Fruit fly (Drosophila melanogaster) whole organism, embryonic: ENCODE results near the gene CG6048.

Experiments
- B-H1 ChIP-seq: fragments of 200-800 bp; sonication (Bioruptor generic); IDR thresholded peaks from 3 replicates; pipeline ENCODE4 v1.3.6; 2022; ENCODE audit warnings: missing biosample characterization, missing genetic modification characterization
- CG10209 ChIP-seq: fragments of 200-800 bp; sonication (Bioruptor generic); optimal IDR thresholded peaks from 3 replicates; lab custom pipeline; 2017; ENCODE audit warnings: missing biosample characterization, mild to moderate bottlenecking, missing genetic modification characterization, missing genetic modification reagents
- CG1024 ChIP-seq: fragments of 200-800 bp; sonication (Bioruptor generic); IDR thresholded peaks from 2 replicates; pipeline ENCODE4 v1.3.6; 2022; ENCODE audit warnings: missing biosample characterization, missing genetic modification characterization
- CG10267 ChIP-seq: fragments of 200-800 bp; sonication (Bioruptor generic); optimal IDR thresholded peaks from 2 replicates; lab custom pipeline; 2018; ENCODE audit warnings: missing biosample characterization, mild to moderate bottlenecking, missing genetic modification characterization, moderate library complexity
- CG10321 ChIP-seq: fragments of 200-800 bp; sonication (Bioruptor generic); IDR thresholded peaks from 2 replicates; pipeline ENCODE4 v1.3.6; 2022; ENCODE audit warnings: missing biosample characterization, missing genetic modification characterization
- CG11696 ChIP-seq: fragments of 200-800 bp; sonication (Bioruptor generic); IDR thresholded peaks from 2 replicates; pipeline ENCODE4 v1.3.6; 2022; ENCODE audit warnings: missing biosample characterization, missing genetic modification characterization
- CG14710 ChIP-seq: fragments of 200-800 bp; sonication (Bioruptor generic); optimal IDR thresholded peaks from 3 replicates; lab custom pipeline; 2019; ENCODE audit warnings: missing biosample characterization, mild to moderate bottlenecking, missing genetic modification characterization, moderate library complexity
- CG1529 ChIP-seq: fragments of 200-800 bp; sonication (Bioruptor generic); optimal IDR thresholded peaks from 3 replicates; lab custom pipeline; 2018; ENCODE audit warnings: missing biosample characterization, missing genetic modification characterization
- CG1603 ChIP-seq: fragments of 200-800 bp; sonication (Bioruptor generic); optimal IDR thresholded peaks from 2 replicates; lab custom pipeline; 2019; ENCODE audit warnings: missing biosample characterization, mild to moderate bottlenecking, missing genetic modification characterization, moderate library complexity
- CG17568 ChIP-seq: fragments of 200-800 bp; sonication (Bioruptor generic); optimal IDR thresholded peaks from 2 replicates; lab custom pipeline; 2018; ENCODE audit warnings: missing biosample characterization, mild to moderate bottlenecking, missing genetic modification characterization, moderate library complexity
- CG17612 ChIP-seq: fragments of 200-800 bp; sonication (Bioruptor generic); IDR thresholded peaks from 2 replicates; pipeline ENCODE4 v1.3.6; 2022; ENCODE audit warnings: missing biosample characterization, missing genetic modification characterization
- CG18599 ChIP-seq: fragments of 200-800 bp; sonication (Bioruptor generic); optimal IDR thresholded peaks from 3 replicates; lab custom pipeline; 2017; ENCODE audit warnings: missing biosample characterization, missing genetic modification characterization, mild to moderate bottlenecking, moderate library complexity, missing genetic modification reagents
- CG2116 ChIP-seq: fragments of 200-800 bp; sonication (Bioruptor generic); optimal IDR thresholded peaks from 3 replicates; lab custom pipeline; 2018; ENCODE audit warnings: missing biosample characterization, mild to moderate bottlenecking, missing genetic modification characterization
- CG32772 ChIP-seq: fragments of 200-800 bp; sonication (Bioruptor generic); IDR thresholded peaks from 2 replicates; pipeline ENCODE4 v1.3.6; 2022; ENCODE audit warnings: missing biosample characterization, missing genetic modification characterization
- CG4328 ChIP-seq: fragments of 200-800 bp; sonication (Bioruptor generic); optimal IDR thresholded peaks from 3 replicates; lab custom pipeline; 2017; ENCODE audit warnings: missing biosample characterization, missing genetic modification reagents, missing genetic modification characterization
- CG5180 ChIP-seq: fragments of 200-800 bp; sonication (Bioruptor generic); optimal IDR thresholded peaks from 3 replicates; lab custom pipeline; 2017; ENCODE audit warnings: missing biosample characterization, missing genetic modification characterization, mild to moderate bottlenecking, moderate library complexity, missing genetic modification reagents
- CG6791 ChIP-seq: fragments of 200-800 bp; sonication (Bioruptor generic); IDR thresholded peaks from 3 replicates; pipeline ENCODE4 v1.3.6; 2022; ENCODE audit warnings: missing biosample characterization, missing genetic modification characterization; ENCODE audit not compliant: partially characterized antibody
- CG7372 ChIP-seq: fragments of 200-800 bp; sonication (Bioruptor generic); IDR thresholded peaks from 2 replicates; pipeline ENCODE4 v1.3.6; 2022; ENCODE audit warnings: missing biosample characterization, missing genetic modification characterization
- CG7928 ChIP-seq: fragments of 200-800 bp; sonication (Bioruptor generic); optimal IDR thresholded peaks from 2 replicates; lab custom pipeline; 2017; ENCODE audit warnings: missing biosample characterization, mild to moderate bottlenecking, missing genetic modification characterization
- CG8388 ChIP-seq: fragments of 200-800 bp; sonication (Bioruptor generic); optimal IDR thresholded peaks from 2 replicates; lab custom pipeline; 2019; ENCODE audit warnings: missing biosample characterization, mild to moderate bottlenecking, missing genetic modification characterization, moderate library complexity
- CG8924 ChIP-seq: fragments of 200-800 bp; optimal IDR thresholded peaks from 3 replicates; lab custom pipeline; 2019; ENCODE audit warnings: missing biosample characterization, mild to moderate bottlenecking, missing genetic modification characterization, moderate library complexity
- CTCF ChIP-seq: fragments of 200-800 bp; sonication (Bioruptor generic); optimal IDR thresholded peaks from 2 replicates; lab custom pipeline; 2017; ENCODE audit warnings: missing biosample characterization, mild to moderate bottlenecking, missing genetic modification characterization, moderate library complexity
- Drgx ChIP-seq: fragments of 200-800 bp; sonication (Bioruptor generic); IDR thresholded peaks from 2 replicates; pipeline ENCODE4 v1.3.6; 2022; ENCODE audit warnings: missing biosample characterization, missing genetic modification characterization
- HHEX ChIP-seq: fragments of 200-800 bp; sonication (Bioruptor generic); optimal IDR thresholded peaks from 3 replicates; lab custom pipeline; 2017; ENCODE audit warnings: missing biosample characterization, mild to moderate bottlenecking, missing genetic modification characterization, missing genetic modification reagents
- Hey ChIP-seq: fragments of 200-800 bp; sonication (Bioruptor generic); optimal IDR thresholded peaks from 3 replicates; lab custom pipeline; 2018; ENCODE audit warnings: missing biosample characterization, mild to moderate bottlenecking, missing genetic modification characterization
- Hmx ChIP-seq: fragments of 200-800 bp; sonication (Bioruptor generic); optimal IDR thresholded peaks from 2 replicates; lab custom pipeline; 2016; ENCODE audit warnings: missing biosample characterization, missing genetic modification characterization
- Hsf ChIP-seq: fragments of 200-800 bp; sonication (Bioruptor generic); optimal IDR thresholded peaks from 3 replicates; lab custom pipeline; 2016; ENCODE audit warnings: missing biosample characterization, missing genetic modification characterization
- MTF-1 ChIP-seq: fragments of 200-800 bp; sonication (Bioruptor generic); optimal IDR thresholded peaks from 2 replicates; lab custom pipeline; 2018; ENCODE audit warnings: missing biosample characterization, mild to moderate bottlenecking, missing genetic modification characterization, borderline replicate concordance
- Nf-YB ChIP-seq: fragments of 200-800 bp; sonication (Bioruptor generic); optimal IDR thresholded peaks from 3 replicates; lab custom pipeline; 2019; ENCODE audit warnings: missing biosample characterization, mild to moderate bottlenecking, missing genetic modification characterization, moderate library complexity
- Oaz ChIP-seq: fragments of 200-800 bp; sonication (Bioruptor generic); IDR thresholded peaks from 2 replicates; pipeline ENCODE4 v1.3.6; 2022; ENCODE audit warnings: missing biosample characterization, missing genetic modification characterization
- Oli ChIP-seq: fragments of 200-800 bp; sonication (Bioruptor generic); optimal IDR thresholded peaks from 2 replicates; lab custom pipeline; 2018; ENCODE audit warnings: missing biosample characterization, mild to moderate bottlenecking, missing genetic modification characterization, moderate library complexity
- Pdp1 ChIP-seq, 2 experiments: fragments of 200-800 bp; sonication (Bioruptor generic); optimal IDR thresholded peaks; 3 replicates each; lab custom pipeline; 2016; ENCODE audit warnings: missing biosample characterization in 2 of 2, missing genetic modification characterization in 2 of 2, mild to moderate bottlenecking in 1 of 2, moderate library complexity in 1 of 2
- Spps ChIP-seq: fragments of 200-800 bp; sonication (Bioruptor generic); optimal IDR thresholded peaks from 2 replicates; lab custom pipeline; 2018; ENCODE audit warnings: missing biosample characterization, mild to moderate bottlenecking, missing genetic modification characterization
- Ssrp ChIP-seq: fragments of 200-800 bp; sonication (Bioruptor generic); optimal IDR thresholded peaks from 2 replicates; lab custom pipeline; 2018; ENCODE audit warnings: missing biosample characterization, mild to moderate bottlenecking, missing genetic modification characterization, moderate library complexity
- TFAM ChIP-seq: fragments of 200-800 bp; sonication (Bioruptor generic); optimal IDR thresholded peaks from 2 replicates; lab custom pipeline; 2017; ENCODE audit warnings: missing biosample characterization, missing genetic modification characterization, inconsistent platforms
- ap ChIP-seq: fragments of 200-800 bp; sonication (Bioruptor generic); IDR thresholded peaks from 2 replicates; pipeline ENCODE4 v1.3.6; 2022; ENCODE audit warnings: missing biosample characterization, missing genetic modification characterization
- crol ChIP-seq: fragments of 200-800 bp; sonication (Bioruptor generic); IDR thresholded peaks from 2 replicates; pipeline ENCODE4 v1.3.6; 2022; ENCODE audit warnings: missing biosample characterization, missing genetic modification characterization
- grau ChIP-seq: fragments of 200-800 bp; optimal IDR thresholded peaks from 3 replicates; lab custom pipeline; 2019; ENCODE audit warnings: missing biosample characterization, mild to moderate bottlenecking, missing genetic modification characterization, moderate library complexity
- grn ChIP-seq: fragments of 200-800 bp; sonication (Bioruptor generic); optimal IDR thresholded peaks from 3 replicates; lab custom pipeline; 2017; ENCODE audit warnings: missing biosample characterization, missing genetic modification characterization
- ken ChIP-seq: fragments of 200-800 bp; sonication (Bioruptor generic); IDR thresholded peaks from 3 replicates; pipeline ENCODE4 v1.3.6; 2022; ENCODE audit warnings: missing biosample characterization, missing genetic modification characterization
- lmd ChIP-seq: fragments of 200-800 bp; sonication (Bioruptor generic); IDR thresholded peaks from 2 replicates; pipeline ENCODE4 v1.3.6; 2022; ENCODE audit warnings: missing biosample characterization, missing genetic modification characterization
- lov ChIP-seq, 2 experiments: fragments of 200-800 bp in 1 of 2; fragments of >200 bp in 1 of 2; sonication (Bioruptor generic) in 1 of 2; IDR thresholded peaks in 1 of 2; optimal IDR thresholded peaks in 1 of 2; 2 replicates in 1 of 2; 3 replicates in 1 of 2; pipeline versions ENCODE4 v1.3.6 to Lab custom; 2017 to 2022; ENCODE audit warnings: missing biosample characterization in 1 of 2, missing genetic modification characterization in 1 of 2
- mirr ChIP-seq: fragments of 200-800 bp; sonication (Bioruptor generic); optimal IDR thresholded peaks from 3 replicates; lab custom pipeline; 2018; ENCODE audit warnings: missing biosample characterization, mild to moderate bottlenecking, missing genetic modification characterization
- nom ChIP-seq: fragments of 200-800 bp; sonication (Bioruptor generic); optimal IDR thresholded peaks from 2 replicates; lab custom pipeline; 2017; ENCODE audit warnings: missing biosample characterization, missing genetic modification characterization, mild to moderate bottlenecking, moderate library complexity, missing genetic modification reagents
- pb ChIP-seq: fragments of 200-800 bp; sonication (Bioruptor generic); optimal IDR thresholded peaks from 3 replicates; lab custom pipeline; 2016; ENCODE audit warnings: missing biosample characterization, missing genetic modification characterization
- ro ChIP-seq: fragments of 200-800 bp; sonication (Bioruptor generic); IDR thresholded peaks from 2 replicates; pipeline ENCODE4 v1.3.6; 2022; ENCODE audit warnings: missing biosample characterization, missing genetic modification characterization
- run ChIP-seq: fragments of 200-800 bp; sonication (Bioruptor generic); optimal IDR thresholded peaks from 3 replicates; lab custom pipeline; 2018; ENCODE audit warnings: missing biosample characterization, mild to moderate bottlenecking, missing genetic modification characterization
- sens ChIP-seq: fragments of 200-800 bp; sonication (Bioruptor generic); peaks from one replicate; lab custom pipeline; 2016; ENCODE audit warnings: missing biosample characterization, missing genetic modification characterization
- sisA ChIP-seq: fragments of 200-800 bp; sonication (Bioruptor generic); IDR thresholded peaks from 2 replicates; pipeline ENCODE4 v1.3.6; 2022; ENCODE audit warnings: missing biosample characterization, missing genetic modification characterization
- slou ChIP-seq: fragments of 200-800 bp; sonication (Bioruptor generic); optimal IDR thresholded peaks from 3 replicates; lab custom pipeline; 2016; ENCODE audit warnings: missing biosample characterization, missing genetic modification characterization
- unpg ChIP-seq: fragments of 200-800 bp; sonication (Bioruptor generic); optimal IDR thresholded peaks from 3 replicates; lab custom pipeline; 2018; ENCODE audit warnings: missing biosample characterization, mild to moderate bottlenecking, missing genetic modification characterization, moderate library complexity

The CG6048 gene

DNA sequence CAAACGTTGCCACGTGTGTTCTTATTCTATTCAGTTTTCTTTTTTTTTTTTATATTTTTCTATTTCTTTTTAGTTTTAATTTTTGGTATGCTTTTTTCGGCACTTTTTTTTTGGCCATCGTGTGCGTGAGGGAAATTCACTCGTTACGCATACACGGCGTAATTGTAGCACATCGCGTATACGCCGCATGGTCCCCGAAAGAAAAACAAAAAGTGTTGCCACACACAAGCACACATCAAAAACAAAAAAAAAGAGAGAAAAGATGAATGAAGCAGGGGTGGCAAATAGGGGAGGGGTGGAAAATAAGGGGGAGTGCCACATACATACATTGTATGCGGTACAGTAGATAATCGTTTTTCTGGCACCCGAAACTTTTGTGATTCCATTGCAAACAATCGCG is 25.4 kb downstream of the CG6048 start:
- TF ChIP-seq Nf-YB (GFP tag; lab: Kevin White, UChicago) (no peak), CG17568 (GFP tag; lab: Kevin White, UChicago) (no peak), grn (GFP tag; lab: Kevin White, UChicago) (no peak), Hmx (no peak), sisA (GFP tag; lab: Robert Waterston, UW) (no peak), TFAM (GFP tag; lab: Kevin White, UChicago) (no peak), pb (GFP tag; lab: Kevin White, UChicago) (no peak), CG7372 (GFP tag; lab: Robert Waterston, UW) (peak; percentile 57; the same call in 1 of the 2 replicates), CG14710 (no peak), CG5180 (GFP tag; lab: Kevin White, UChicago) (no peak), mirr (GFP tag; lab: Kevin White, UChicago) (no peak), grau (peak; percentile 21), Oli (tag; lab: Kevin White, UChicago) (no peak), CG18599 (GFP tag; lab: Kevin White, UChicago) (no peak), sens (GFP tag; lab: Kevin White, UChicago) (peak; percentile 62), ap (GFP tag; lab: Robert Waterston, UW) (no peak), CG10321 (GFP tag; lab: Robert Waterston, UW) (no peak), lov (optimal IDR thresholded peaks at IDR 0.05; lab: Kevin White, UChicago) (no peak), lov (GFP tag; IDR thresholded peaks at IDR 0.05; lab: Robert Waterston, UW) (no peak), Oaz (GFP tag; lab: Robert Waterston, UW) (no peak), CG8924 (tag; lab: Kevin White, UChicago) (no peak), HHEX (GFP tag; lab: Kevin White, UChicago) (no peak), CG17612 (no peak), Drgx (peak; percentile 63), lmd (GFP tag; lab: Robert Waterston, UW) (no peak), nom (GFP tag; lab: Kevin White, UChicago) (no peak), CG1603 (tag; lab: Kevin White, UChicago) (no peak), Pdp1 (GFP tag; optimal IDR thresholded peaks at IDR 0.05; lab: Kevin White, UChicago) (peak in 1 of 2 experiments; percentile 35), CG32772 (GFP tag; lab: Robert Waterston, UW) (peak; percentile 30; the same call in 1 of the 2 replicates), Spps (tag; lab: Kevin White, UChicago) (no peak), CG10267 (tag; lab: Kevin White, UChicago) (no peak), CTCF (GFP tag; lab: Kevin White, UChicago) (no peak), crol (peak; percentile 47; the same call in 1 of the 2 replicates), Hsf (GFP tag; lab: Kevin White, UChicago) (no peak)
- TF ChIP-seq, all 482 proteins: peak for 7

DNA sequence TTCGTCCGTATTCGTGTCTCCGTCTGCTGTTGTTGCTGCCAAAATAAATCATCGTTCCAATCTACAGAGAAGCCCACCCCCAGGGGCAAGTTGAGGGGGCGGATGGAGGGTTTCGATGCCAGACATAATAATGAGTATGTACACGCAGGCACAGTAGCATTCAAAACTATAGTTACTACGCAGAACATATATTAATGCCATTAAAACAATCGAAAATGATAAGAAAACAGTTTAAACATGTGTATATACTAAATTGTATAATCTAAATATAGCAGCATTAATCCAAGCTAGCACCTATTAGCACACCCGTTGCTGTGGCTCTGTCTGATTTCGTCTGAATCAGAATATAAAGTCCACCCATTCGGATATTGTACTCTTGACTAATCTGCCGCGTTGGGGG is 28.5 kb downstream of the CG6048 start:
- TF ChIP-seq CG11696 (GFP tag; lab: Robert Waterston, UW) (peak; percentile 95), Ssrp (tag; lab: Kevin White, UChicago) (peak; percentile 51), Hey (tag; lab: Kevin White, UChicago) (no peak), CG8388 (GFP tag; lab: Kevin White, UChicago) (peak; percentile 45), CG7928 (GFP tag; lab: Kevin White, UChicago) (peak; percentile 38), MTF-1 (GFP tag; lab: Kevin White, UChicago) (peak; percentile 44), unpg (peak; percentile 82), slou (GFP tag; lab: Kevin White, UChicago) (peak; percentile 43), run (tag; lab: Kevin White, UChicago) (peak; percentile 42), CG1024 (peak; percentile 30; the same call in 1 of the 2 replicates), CG1529 (GFP tag; lab: Kevin White, UChicago) (peak; percentile 22), CG2116 (GFP tag; lab: Kevin White, UChicago) (no peak), ro (GFP tag; lab: Robert Waterston, UW) (peak; percentile 12; the same call in 1 of the 2 replicates), ken (peak; percentile 74; the same call in 2 of the 3 replicates), B-H1 (GFP tag; lab: Robert Waterston, UW) (peak; percentile 49; the same call in 1 of the 3 replicates), CG10209 (GFP tag; lab: Kevin White, UChicago) (peak; percentile 66), CG4328 (GFP tag; lab: Kevin White, UChicago) (no peak), CG6791 (no peak)
